Worm (Caenorhabditis elegans): ENCODE measurements around the gene itr-1.

The itr-1 gene

ce11 chrIV:7728402-7728963 lies 53.5 kb downstream of the itr-1 start, which contains the start of gene sucg-1:
TSS of gene sucg-1 (plus strand) at chrIV:7728913.
- TF ChIP-seq aly-1 (tag; optimal IDR thresholded peaks at IDR 0.05) (no peak), pes-1 (GFP tag; IDR thresholded peaks at IDR 0.05) (no peak), F13C5.2 (tag; optimal IDR thresholded peaks at IDR 0.05) (no peak), ama-1 (optimal IDR thresholded peaks at IDR 0.05) (no peak), sea-1 (GFP tag; conservative IDR thresholded peaks at IDR 0.05) (no peak), tbx-11 (GFP tag; IDR thresholded peaks at IDR 0.05) (no peak), scrt-1 (GFP tag; IDR thresholded peaks at IDR 0.05) (no peak), hmg-4 (GFP tag; optimal IDR thresholded peaks at IDR 0.05) (no peak), tbx-37 (GFP tag; conservative IDR thresholded peaks at IDR 0.05) (no peak), ceh-36 (tag; optimal IDR thresholded peaks at IDR 0.05) (no peak)

- TF ChIP-seq tra-4 (tag; optimal IDR thresholded peaks at IDR 0.05) = no peak
- no peak for TF ChIP-seq scrt-1 (GFP tag; IDR thresholded peaks at IDR 0.05)
- TF ChIP-seq pes-1 (GFP tag; IDR thresholded peaks at IDR 0.05) = no peak
- no peak for TF ChIP-seq ceh-13 (GFP tag; optimal IDR thresholded peaks at IDR 0.05)
- no peak for TF ChIP-seq ceh-36 (tag; optimal IDR thresholded peaks at IDR 0.05)
- TF ChIP-seq B0310.2 (tag; optimal IDR thresholded peaks at IDR 0.05) = no peak
Observed at ce11 chrIV:7731960-7732359, 57.0 kb downstream of the itr-1 start, which contains the start of the genes C50F7.9 and C50F7.3. TSS of gene C50F7.9 (minus strand) at chrIV:7732060. TSS of gene C50F7.3 (plus strand) at chrIV:7732329.

ce11 chrIV:7734173-7734572 lies 59.2 kb downstream of the itr-1 start:
- no peak for TF ChIP-seq F13C5.2 (tag; optimal IDR thresholded peaks at IDR 0.05)
- TF ChIP-seq hmbx-1 (tag; optimal IDR thresholded peaks at IDR 0.05) = no peak
- TF ChIP-seq pes-1 (GFP tag; IDR thresholded peaks at IDR 0.05) = no peak
- no peak for TF ChIP-seq flt-1 (GFP tag; IDR thresholded peaks at IDR 0.05)
- TF ChIP-seq aly-1 (tag; optimal IDR thresholded peaks at IDR 0.05) = no peak
- no peak for TF ChIP-seq tbx-11 (GFP tag; IDR thresholded peaks at IDR 0.05)
- no peak for TF ChIP-seq sea-1 (GFP tag; conservative IDR thresholded peaks at IDR 0.05)

- TF ChIP-seq hmg-4 (GFP tag; optimal IDR thresholded peaks at IDR 0.05) (no peak), tra-4 (tag; optimal IDR thresholded peaks at IDR 0.05) (no peak), ceh-36 (tag; optimal IDR thresholded peaks at IDR 0.05) (no peak), tbx-11 (GFP tag; IDR thresholded peaks at IDR 0.05) (no peak), tbx-37 (GFP tag; conservative IDR thresholded peaks at IDR 0.05) (no peak), ceh-13 (GFP tag; optimal IDR thresholded peaks at IDR 0.05) (no peak), scrt-1 (GFP tag; IDR thresholded peaks at IDR 0.05) (no peak), ama-1 (optimal IDR thresholded peaks at IDR 0.05) (no peak)
Observed at ce11 chrIV:7734619-7735018, 59.6 kb downstream of the itr-1 start, which contains the start of gene clx-1. TSS of gene clx-1 (plus strand) at chrIV:7734648.

- TF ChIP-seq tra-4 (tag; optimal IDR thresholded peaks at IDR 0.05) = no peak
- no peak for TF ChIP-seq flt-1 (GFP tag; IDR thresholded peaks at IDR 0.05)
- no peak for TF ChIP-seq F13C5.2 (tag; optimal IDR thresholded peaks at IDR 0.05)
- TF ChIP-seq tbx-37 (GFP tag; conservative IDR thresholded peaks at IDR 0.05) = no peak
- no peak for TF ChIP-seq ceh-36 (tag; optimal IDR thresholded peaks at IDR 0.05)
- TF ChIP-seq hnd-1 (tag; optimal IDR thresholded peaks at IDR 0.05) = no peak
- TF ChIP-seq scrt-1 (GFP tag; IDR thresholded peaks at IDR 0.05) = no peak
- no peak for TF ChIP-seq hmbx-1 (tag; optimal IDR thresholded peaks at IDR 0.05)
Observed at ce11 chrIV:7736616-7737015, 61.6 kb downstream of the itr-1 start.

- TF ChIP-seq tbx-11 (GFP tag; IDR thresholded peaks at IDR 0.05) = no peak
- no peak for TF ChIP-seq hmbx-1 (tag; optimal IDR thresholded peaks at IDR 0.05)
Observed at ce11 chrIV:7743539-7743938, 68.6 kb downstream of the itr-1 start, which contains the start of gene npr-35. TSS of gene npr-35 (plus strand) at chrIV:7743839.
